Worm (Caenorhabditis elegans) whole organism, late embryonic: ENCODE data around the gene ldh-1.

ENCODE experiments used
- C08G9.2 ChIP-seq: sonication (generic microtip); optimal IDR thresholded peaks from 2 replicates; lab custom pipeline; 2016; ENCODE audit warnings: mild to moderate bottlenecking, missing genetic modification characterization, moderate library complexity, missing compliant biosample characterization
- T23F11.4 ChIP-seq: fragments of 200-800 bp; sonication (Bioruptor generic); optimal IDR thresholded peaks from 2 replicates; lab custom pipeline; 2018; ENCODE audit warnings: mild to moderate bottlenecking, missing genetic modification characterization, missing compliant biosample characterization
- ceh-14 ChIP-seq: sonication (generic microtip); optimal IDR thresholded peaks from 2 replicates; lab custom pipeline; 2016; ENCODE audit warnings: missing genotype, missing genetic modification characterization, missing compliant biosample characterization
- ceh-18 ChIP-seq: sonication (generic microtip); optimal IDR thresholded peaks from 2 replicates; lab custom pipeline; 2016; ENCODE audit warnings: missing genetic modification characterization, missing compliant biosample characterization
- ceh-30 ChIP-seq: fragments of 150-350 bp; optimal IDR thresholded peaks from 2 replicates; lab custom pipeline; 2014; ENCODE audit warnings: missing biosample characterization, missing genetic modification characterization
- ceh-31 ChIP-seq: sonication (generic microtip); optimal IDR thresholded peaks from 2 replicates; lab custom pipeline; 2016; ENCODE audit warnings: missing genetic modification characterization, missing compliant biosample characterization
- ceh-34 ChIP-seq: sonication (generic microtip); optimal IDR thresholded peaks from 2 replicates; lab custom pipeline; 2016; ENCODE audit warnings: mild to moderate bottlenecking, missing genetic modification characterization, missing compliant biosample characterization
- ceh-9 ChIP-seq: sonication (generic microtip); optimal IDR thresholded peaks from 2 replicates; lab custom pipeline; 2016; ENCODE audit warnings: mild to moderate bottlenecking, missing genetic modification characterization, inconsistent platforms, missing compliant biosample characterization
- dmd-4 ChIP-seq: sonication (generic microtip); optimal IDR thresholded peaks from 2 replicates; lab custom pipeline; 2016; ENCODE audit warnings: borderline replicate concordance, missing genetic modification characterization, missing compliant biosample characterization
- elt-4 ChIP-seq: sonication (generic microtip); optimal IDR thresholded peaks from 2 replicates; lab custom pipeline; 2016; ENCODE audit warnings: missing genetic modification characterization, missing compliant biosample characterization
- eyg-1 ChIP-seq: sonication (generic microtip); optimal IDR thresholded peaks from 2 replicates; lab custom pipeline; 2016; ENCODE audit warnings: missing genotype, missing genetic modification characterization, missing compliant biosample characterization
- fax-1 ChIP-seq: sonication (generic microtip); optimal IDR thresholded peaks from 2 replicates; lab custom pipeline; 2016; ENCODE audit warnings: missing genotype, missing genetic modification characterization, missing compliant biosample characterization
- fkh-10 ChIP-seq: fragments of 150-350 bp; optimal IDR thresholded peaks from 2 replicates; lab custom pipeline; 2014; ENCODE audit warnings: missing biosample characterization, missing genetic modification reagents, missing genetic modification characterization
- gmeb-2 ChIP-seq: sonication (generic microtip); optimal IDR thresholded peaks from 2 replicates; lab custom pipeline; 2016; ENCODE audit warnings: missing genetic modification characterization, inconsistent platforms, missing compliant biosample characterization
- hlh-30 ChIP-seq: sonication (generic microtip); optimal IDR thresholded peaks from 2 replicates; lab custom pipeline; 2017; ENCODE audit warnings: antibody characterized with exemption, missing genetic modification characterization, missing compliant biosample characterization; ENCODE audit not compliant: insufficient read depth
- lim-6 ChIP-seq: sonication (generic microtip); optimal IDR thresholded peaks from 2 replicates; lab custom pipeline; 2016; ENCODE audit warnings: missing genetic modification characterization, missing compliant biosample characterization
- madf-2 ChIP-seq: sonication (generic microtip); optimal IDR thresholded peaks from 2 replicates; lab custom pipeline; 2017; ENCODE audit warnings: missing genetic modification characterization, missing compliant biosample characterization
- nfya-1 ChIP-seq: sonication (generic microtip); optimal IDR thresholded peaks from 2 replicates; lab custom pipeline; 2017; ENCODE audit warnings: missing genetic modification characterization, mild to moderate bottlenecking, missing compliant biosample characterization, antibody characterized with exemption, moderate library complexity
- nhr-232 ChIP-seq: sonication (generic microtip); optimal IDR thresholded peaks from 2 replicates; lab custom pipeline; 2016; ENCODE audit warnings: missing genetic modification characterization, missing compliant biosample characterization
- odd-2 ChIP-seq: sonication (generic microtip); optimal IDR thresholded peaks from 2 replicates; lab custom pipeline; 2017; ENCODE audit warnings: antibody characterized with exemption, mild to moderate bottlenecking, missing genetic modification characterization, missing compliant biosample characterization
- pag-3 ChIP-seq: sonication (generic microtip); optimal IDR thresholded peaks from 2 replicates; lab custom pipeline; 2016; ENCODE audit warnings: missing compliant biosample characterization, missing genetic modification characterization, borderline replicate concordance
- pqm-1 ChIP-seq: sonication (generic microtip); optimal IDR thresholded peaks from 2 replicates; lab custom pipeline; 2016; ENCODE audit warnings: missing genetic modification characterization, missing compliant biosample characterization
- sox-2 ChIP-seq: fragments of 200-800 bp; sonication (Bioruptor generic); IDR thresholded peaks from 2 replicates; pipeline ENCODE4 v1.3.6; 2022; ENCODE audit warnings: missing genetic modification reagents, missing genetic modification characterization, missing compliant biosample characterization
- tbx-2 ChIP-seq: sonication (generic microtip); optimal IDR thresholded peaks from 2 replicates; lab custom pipeline; 2016; ENCODE audit warnings: missing genetic modification characterization, missing compliant biosample characterization
- unc-3 ChIP-seq, 2 experiments: fragments of 200-800 bp in 1 of 2; sonication (Bioruptor generic) in 1 of 2; sonication (generic microtip) in 1 of 2; conservative IDR thresholded peaks in 1 of 2; optimal IDR thresholded peaks in 1 of 2; 2 replicates each; pipeline versions ENCODE4 v1.3.6 to Lab custom; 2016 to 2022; ENCODE audit warnings: missing compliant biosample characterization in 2 of 2, missing genetic modification characterization in 2 of 2, missing genetic modification reagents in 1 of 2
- unc-86 ChIP-seq: sonication (generic microtip); optimal IDR thresholded peaks from 2 replicates; lab custom pipeline; 2016; ENCODE audit warnings: missing genetic modification characterization, missing compliant biosample characterization
- ztf-16 ChIP-seq: sonication (generic microtip); optimal IDR thresholded peaks from 2 replicates; lab custom pipeline; 2017; ENCODE audit warnings: missing genetic modification characterization, missing compliant biosample characterization

ldh-1 gene

ce11 chrII:11766472-11766871 is 42.5 kb downstream of the ldh-1 start, which contains the start of gene F44E5.2:
Gene F44E5.2, plus strand, starts transcription at chrII:11766772.
- TF ChIP-seq odd-2 (tag; lab: Kevin White, UChicago) (no peak), ceh-18 (tag; lab: Kevin White, UChicago) (no peak), T23F11.4 (GFP tag; lab: Kevin White, UChicago) (no peak), nfya-1 (tag; lab: Kevin White, UChicago) (no peak), madf-2 (no peak), ceh-34 (tag; lab: Kevin White, UChicago) (no peak), dmd-4 (tag; lab: Kevin White, UChicago) (no peak), sox-2 (no peak), pqm-1 (tag; lab: Kevin White, UChicago) (no peak), ztf-16 (tag; lab: Kevin White, UChicago) (no peak), tbx-2 (no peak), C08G9.2 (no peak), gmeb-2 (tag; lab: Kevin White, UChicago) (no peak), ceh-31 (no peak), pag-3 (tag; lab: Kevin White, UChicago) (no peak), lim-6 (no peak)

- TF ChIP-seq unc-3 (GFP tag; conservative IDR thresholded peaks at IDR 0.05; lab: Robert Waterston, UW) (no peak), unc-3 (tag; optimal IDR thresholded peaks at IDR 0.05; lab: Kevin White, UChicago) (no peak), eyg-1 (tag; lab: Kevin White, UChicago) (no peak), fax-1 (no peak), ceh-30 (no peak), C08G9.2 (no peak), fkh-10 (GFP tag; lab: Kevin White, UChicago) (no peak), unc-86 (tag; lab: Kevin White, UChicago) (no peak), elt-4 (tag; lab: Kevin White, UChicago) (no peak), gmeb-2 (tag; lab: Kevin White, UChicago) (no peak), hlh-30 (tag; lab: Kevin White, UChicago) (no peak), T23F11.4 (GFP tag; lab: Kevin White, UChicago) (no peak), ceh-14 (no peak), ceh-9 (no peak)
Observed at ce11 chrII:11772364-11772763, 48.4 kb downstream of the ldh-1 start, which contains the start of gene F44E5.15. Gene F44E5.15, plus strand, starts transcription at chrII:11772664.

ce11 chrII:11774218-11774617 is 50.2 kb downstream of the ldh-1 start, which contains the start of gene F44E5.1:
Gene F44E5.1, minus strand, starts transcription at chrII:11774559.
- TF ChIP-seq fax-1 (no peak), nhr-232 (tag; lab: Kevin White, UChicago) (no peak), fkh-10 (GFP tag; lab: Kevin White, UChicago) (no peak)
